Fruit fly (Drosophila melanogaster): ENCODE data around the gene Rcd4.

Gene Rcd4

dm6 chr2L:8365701-8366643, 16.7 kb upstream of the Rcd4 start, which contains the start of gene Pp2A-29B (continued):
- TF ChIP-seq CG14050 (GFP tag; IDR thresholded peaks at IDR 0.05) = no peak
- 0 out of 2 replicates have a peak, but pooled peaks have one; percentile 30 for TF ChIP-seq sob (GFP tag; IDR thresholded peaks at IDR 0.05)
- no peak for TF ChIP-seq CG7987 (GFP tag; optimal IDR thresholded peaks at IDR 0.05)
- no peak for TF ChIP-seq CG30431 (GFP tag; optimal IDR thresholded peaks at IDR 0.05)
- TF ChIP-seq CG30403 (GFP tag; optimal IDR thresholded peaks at IDR 0.05) = peak; percentile 19
- TF ChIP-seq cwo (GFP tag; optimal IDR thresholded peaks at IDR 0.05) = no peak
- TF ChIP-seq CG10147 (GFP tag; optimal IDR thresholded peaks at IDR 0.05) = no peak
- TF ChIP-seq twi (tag; optimal IDR thresholded peaks at IDR 0.05) = peak; percentile 25
- TF ChIP-seq Trl (optimal IDR thresholded peaks at IDR 0.05) = no peak
- TF ChIP-seq Trl (GFP tag; optimal IDR thresholded peaks at IDR 0.05) = peak; percentile 3
- TF ChIP-seq CG12769 (tag; optimal IDR thresholded peaks at IDR 0.05) = no peak
- no peak for TF ChIP-seq ab (GFP tag; optimal IDR thresholded peaks at IDR 0.05)
- no peak for TF ChIP-seq MTF-1 (GFP tag; optimal IDR thresholded peaks at IDR 0.05; ENCODE audit: borderline replicate concordance)
- no peak for TF ChIP-seq ATbp (GFP tag; optimal IDR thresholded peaks at IDR 0.05)
- TF ChIP-seq Eip74EF (GFP tag; optimal IDR thresholded peaks at IDR 0.05) = no peak
- TF ChIP-seq Hmx (GFP tag; optimal IDR thresholded peaks at IDR 0.05) = no peak
- no peak for TF ChIP-seq gsb-n (tag; optimal IDR thresholded peaks at IDR 0.05)
- TF ChIP-seq CG3847 (GFP tag; IDR thresholded peaks at IDR 0.05) = peak; percentile 51; the same call in 1 of the 2 replicates
- TF ChIP-seq CG1647 (GFP tag; optimal IDR thresholded peaks at IDR 0.05) = no peak
- no peak for TF ChIP-seq pho (GFP tag; optimal IDR thresholded peaks at IDR 0.05)
- peak; percentile 96 for TF ChIP-seq CG3995 (GFP tag; optimal IDR thresholded peaks at IDR 0.05)
- no peak for TF ChIP-seq CG8281 (tag; optimal IDR thresholded peaks at IDR 0.05)
- 0 out of 2 replicates have a peak, but pooled peaks have one; percentile 11 for TF ChIP-seq Rfx (GFP tag; IDR thresholded peaks at IDR 0.05)
- no peak for TF ChIP-seq CG3281 (GFP tag; optimal IDR thresholded peaks at IDR 0.05)
- TF ChIP-seq lmd (GFP tag; IDR thresholded peaks at IDR 0.05) = no peak; the same call in 1 of the 2 replicates
- TF ChIP-seq Dbx (GFP tag; IDR thresholded peaks at IDR 0.05) = peak; percentile 69
- TF ChIP-seq ci (GFP tag; IDR thresholded peaks at IDR 0.05) = no peak
- TF ChIP-seq kni (GFP tag; optimal IDR thresholded peaks at IDR 0.05) = peak; percentile 55
- no peak for TF ChIP-seq luna (GFP tag; optimal IDR thresholded peaks at IDR 0.05)
- no peak for TF ChIP-seq CG1529 (GFP tag; optimal IDR thresholded peaks at IDR 0.05)
- TF ChIP-seq dpn (GFP tag; optimal IDR thresholded peaks at IDR 0.05) = peak in 1 of 2 experiments; percentile 17
- TF ChIP-seq CG2889 (GFP tag; IDR thresholded peaks at IDR 0.05) = no peak
- no peak for TF ChIP-seq pb (GFP tag; optimal IDR thresholded peaks at IDR 0.05)
- TF ChIP-seq CG30020 (tag; optimal IDR thresholded peaks at IDR 0.05) = peak; percentile 71
- peak; percentile 51 for TF ChIP-seq Hr3 (GFP tag; optimal IDR thresholded peaks at IDR 0.05)
- no peak for TF ChIP-seq wor (GFP tag; IDR thresholded peaks at IDR 0.05)
- peak; percentile 99 for TF ChIP-seq HLH4C (GFP tag; IDR thresholded peaks at IDR 0.05; ENCODE audit: partially characterized antibody)
- TF ChIP-seq CG2712 (tag; optimal IDR thresholded peaks at IDR 0.05) = peak; percentile 61
- peak; percentile 57 for TF ChIP-seq Nf-YC (tag; optimal IDR thresholded peaks at IDR 0.05)
- TF ChIP-seq CG32772 (GFP tag; IDR thresholded peaks at IDR 0.05) = no peak
- no peak for TF ChIP-seq bab2 (GFP tag; optimal IDR thresholded peaks at IDR 0.05)
- peak; percentile 100 for TF ChIP-seq BEAF-32 (GFP tag; optimal IDR thresholded peaks at IDR 0.05)
- TF ChIP-seq CG17359 (tag; optimal IDR thresholded peaks at IDR 0.05) = peak; percentile 28
- no peak for TF ChIP-seq HLH3B (GFP tag; IDR thresholded peaks at IDR 0.05)
- TF ChIP-seq CG1233 (GFP tag; optimal IDR thresholded peaks at IDR 0.05) = no peak
- no peak for TF ChIP-seq eyg (GFP tag; optimal IDR thresholded peaks at IDR 0.05)
- TF ChIP-seq slou (GFP tag; optimal IDR thresholded peaks at IDR 0.05) = peak; percentile 59
- TF ChIP-seq CG6654 (GFP tag; optimal IDR thresholded peaks at IDR 0.05) = no peak
- no peak for TF ChIP-seq CG16815 (GFP tag; optimal IDR thresholded peaks at IDR 0.05)

All from whole organism, embryonic.